Worm (Caenorhabditis elegans): Measurements from ENCODE around the gene his-41.

his-41 gene

DNA sequence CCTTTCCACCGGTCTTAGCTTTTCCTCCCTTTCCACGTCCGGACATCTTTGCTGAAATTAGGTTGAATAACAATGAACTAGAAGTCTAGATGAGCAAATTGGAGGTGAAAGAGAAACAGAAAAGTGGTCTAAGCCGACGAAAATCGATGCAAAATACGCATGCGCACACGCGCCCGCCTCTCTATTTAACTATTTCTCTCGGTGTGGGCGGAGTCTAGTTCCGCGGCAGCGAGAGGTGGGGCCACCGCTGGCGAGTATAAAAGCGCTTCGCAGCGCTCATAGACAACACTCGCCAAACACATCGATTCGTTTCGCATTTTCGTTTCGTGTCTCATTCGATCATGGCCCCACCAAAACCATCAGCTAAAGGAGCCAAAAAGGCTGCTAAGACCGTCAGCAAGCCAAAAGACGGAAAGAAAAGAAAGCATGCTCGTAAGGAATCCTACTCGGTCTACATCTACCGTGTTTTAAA lies at the start of gene his-41, which contains the start of gene his-35 (continued):
- TF ChIP-seq ztf-18 (tag; optimal IDR thresholded peaks at IDR 0.05) = no peak
- TF ChIP-seq attf-5 (GFP tag; optimal IDR thresholded peaks at IDR 0.05) = peak; percentile 50
- no peak for TF ChIP-seq T07F8.4 (tag; optimal IDR thresholded peaks at IDR 0.05)
- no peak for TF ChIP-seq B0261.1 (tag; optimal IDR thresholded peaks at IDR 0.05)
- TF ChIP-seq nhr-179 (tag; optimal IDR thresholded peaks at IDR 0.05) = no peak
- no peak for TF ChIP-seq sptf-2 (GFP tag; optimal IDR thresholded peaks at IDR 0.05)
- TF ChIP-seq pha-4 (tag; optimal IDR thresholded peaks at IDR 0.05) = no peak
- TF ChIP-seq snpc-1.1 (tag; optimal IDR thresholded peaks at IDR 0.05; ENCODE audit: insufficient read depth) = no peak
- TF ChIP-seq rpc-1 (optimal IDR thresholded peaks at IDR 0.05) = no peak
- TF ChIP-seq rpc-1 (tag; optimal IDR thresholded peaks at IDR 0.05) = no peak
- no peak for TF ChIP-seq lin-35 (GFP tag; optimal IDR thresholded peaks at IDR 0.05)
- TF ChIP-seq Y79H2A.3 (GFP tag; conservative IDR thresholded peaks at IDR 0.05) = no peak
- peak; percentile 7 for TF ChIP-seq F52B5.7 (tag; optimal IDR thresholded peaks at IDR 0.05)
- no peak for TF ChIP-seq unc-130 (GFP tag; optimal IDR thresholded peaks at IDR 0.05)
- TF ChIP-seq nfya-2 (GFP tag; IDR thresholded peaks at IDR 0.05) = no peak
- peak; percentile 6 for TF ChIP-seq chd-7 (tag; optimal IDR thresholded peaks at IDR 0.05)
- peak; percentile 22 for TF ChIP-seq ZK185.1 (tag; optimal IDR thresholded peaks at IDR 0.05; ENCODE audit: poor library complexity, severe bottlenecking)
- TF ChIP-seq ceh-40 (GFP tag; IDR thresholded peaks at IDR 0.05) = no peak
- TF ChIP-seq snpc-3.4 (tag; optimal IDR thresholded peaks at IDR 0.05) = no peak
- no peak for TF ChIP-seq lin-54 (GFP tag; optimal IDR thresholded peaks at IDR 0.05)
- no peak for TF ChIP-seq ceh-100 (GFP tag; IDR thresholded peaks at IDR 0.05)
- no peak for TF ChIP-seq let-607 (tag; optimal IDR thresholded peaks at IDR 0.05)
- no peak for TF ChIP-seq Y53G8AR.9 (GFP tag; conservative IDR thresholded peaks at IDR 0.05)
- TF ChIP-seq cebp-1 (GFP tag; IDR thresholded peaks at IDR 0.05) = no peak
- peak; percentile 54 for TF ChIP-seq cebp-1 (tag; optimal IDR thresholded peaks at IDR 0.05)
- no peak for TF ChIP-seq hlh-12 (tag; optimal IDR thresholded peaks at IDR 0.05)
- TF ChIP-seq hrde-1 (tag; optimal IDR thresholded peaks at IDR 0.05; ENCODE audit: borderline replicate concordance) = no peak
- no peak for TF ChIP-seq him-1 (tag; optimal IDR thresholded peaks at IDR 0.05)
- no peak for TF ChIP-seq mes-4 (tag; optimal IDR thresholded peaks at IDR 0.05)
- no peak for TF ChIP-seq ztf-6 (GFP tag; IDR thresholded peaks at IDR 0.05)
- TF ChIP-seq tbp1 (GFP tag; optimal IDR thresholded peaks at IDR 0.05) = peak; percentile 27
- TF ChIP-seq athp-1 (tag; optimal IDR thresholded peaks at IDR 0.05) = no peak
- no peak for TF ChIP-seq atf-7 (tag; optimal IDR thresholded peaks at IDR 0.05)
- TF ChIP-seq F37B4.10 (GFP tag; IDR thresholded peaks at IDR 0.05) = no peak
- TF ChIP-seq F57C9.4 (tag; optimal IDR thresholded peaks at IDR 0.05) = no peak
- peak; percentile 12; the same call in 1 of the 2 replicates for TF ChIP-seq F39B2.1 (GFP tag; IDR thresholded peaks at IDR 0.05)
- TF ChIP-seq egrh-3 (GFP tag; IDR thresholded peaks at IDR 0.05) = no peak
- no peak for TF ChIP-seq ceh-58 (GFP tag; IDR thresholded peaks at IDR 0.05)
- TF ChIP-seq zfh-2 (GFP tag; conservative IDR thresholded peaks at IDR 0.05) = peak; percentile 75
- no peak for TF ChIP-seq ekl-4 (GFP tag; IDR thresholded peaks at IDR 0.05)
- no peak for TF ChIP-seq ztf-25 (GFP tag; IDR thresholded peaks at IDR 0.05)
- no peak for TF ChIP-seq lsy-27 (tag; optimal IDR thresholded peaks at IDR 0.05; ENCODE audit: borderline replicate concordance, insufficient read depth)
- TF ChIP-seq F57A8.1 (GFP tag; optimal IDR thresholded peaks at IDR 0.05) = no peak
- TF ChIP-seq ztf-28 (GFP tag; IDR thresholded peaks at IDR 0.05) = no peak
- TF ChIP-seq hmg-20 (GFP tag; IDR thresholded peaks at IDR 0.05) = no peak
- no peak for TF ChIP-seq madf-8 (GFP tag; conservative IDR thresholded peaks at IDR 0.05)
- TF ChIP-seq tbx-9 (tag; optimal IDR thresholded peaks at IDR 0.05; ENCODE audit: borderline replicate concordance) = no peak
- TF ChIP-seq madf-10 (tag; optimal IDR thresholded peaks at IDR 0.05) = no peak
- TF ChIP-seq F49E8.2 (tag; optimal IDR thresholded peaks at IDR 0.05; ENCODE audit: insufficient read depth) = no peak
